Worm (Caenorhabditis elegans) whole organism, L1 larva: ENCODE data around the gene C04C11.1.

Experiments
- C16A3.4 ChIP-seq: fragments of 150-350 bp; optimal IDR thresholded peaks from 2 replicates; lab custom pipeline; 2014; ENCODE audit warnings: missing biosample characterization, missing genetic modification characterization
- C34B4.2 ChIP-seq: sonication (generic microtip); optimal IDR thresholded peaks from 2 replicates; lab custom pipeline; 2017; ENCODE audit warnings: mild to moderate bottlenecking, missing genetic modification characterization, missing compliant biosample characterization
- aha-1 ChIP-seq: fragments of 150-350 bp; optimal IDR thresholded peaks from 2 replicates; lab custom pipeline; 2014; ENCODE audit warnings: missing biosample characterization, missing genetic modification characterization
- alr-1 ChIP-seq: fragments of 200-800 bp; sonication (Bioruptor generic); optimal IDR thresholded peaks from 2 replicates; lab custom pipeline; 2018; ENCODE audit warnings: borderline replicate concordance, mild to moderate bottlenecking, missing genetic modification characterization, missing compliant biosample characterization
- ama-1 ChIP-seq: fragments of 150-350 bp; optimal IDR thresholded peaks from 2 replicates; lab custom pipeline; 2014
- blmp-1 ChIP-seq: fragments of 150-350 bp; optimal IDR thresholded peaks from 2 replicates; lab custom pipeline; 2014; ENCODE audit warnings: missing biosample characterization, missing genetic modification characterization
- ceh-63 ChIP-seq: fragments of 200-800 bp; sonication (Bioruptor generic); optimal IDR thresholded peaks from 2 replicates; lab custom pipeline; 2018; ENCODE audit warnings: mild to moderate bottlenecking, missing genetic modification characterization, missing compliant biosample characterization
- ceh-8 ChIP-seq: fragments of 200-800 bp; sonication (Bioruptor generic); optimal IDR thresholded peaks from 2 replicates; lab custom pipeline; 2018; ENCODE audit warnings: mild to moderate bottlenecking, missing genetic modification characterization, moderate library complexity, missing compliant biosample characterization
- ceh-82 ChIP-seq, 3 experiments: fragments of 150-350 bp in 1 of 3; sonication (generic microtip) in 2 of 3; optimal IDR thresholded peaks; 2 replicates each; lab custom pipeline; 2014 to 2017; ENCODE audit warnings: missing biosample characterization in 3 of 3, missing genetic modification characterization in 3 of 3
- ceh-90 ChIP-seq: sonication (generic microtip); optimal IDR thresholded peaks from 2 replicates; lab custom pipeline; 2016; ENCODE audit warnings: missing genetic modification characterization, missing compliant biosample characterization
- ces-1 ChIP-seq: fragments of 150-350 bp; optimal IDR thresholded peaks from 2 replicates; lab custom pipeline; 2014; ENCODE audit warnings: missing biosample characterization, missing genetic modification reagents, missing genetic modification characterization
- dpl-1 ChIP-seq, 3 experiments: fragments of 150-350 bp in 2 of 3; sonication (generic microtip) in 1 of 3; optimal IDR thresholded peaks; 2 replicates each; lab custom pipeline; 2014 to 2017; ENCODE audit warnings: missing biosample characterization in 3 of 3, missing genetic modification characterization in 3 of 3, missing genetic modification reagents in 3 of 3
- efl-1 ChIP-seq, 4 experiments: fragments of 150-350 bp; optimal IDR thresholded peaks in 3 of 4; peaks in 1 of 4; 1 replicate in 1 of 4; 2 replicates in 3 of 4; lab custom pipeline; 2014; ENCODE audit warnings: missing biosample characterization in 2 of 4, missing genetic modification characterization in 2 of 4, missing genetic modification reagents in 2 of 4
- egl-13 ChIP-seq: sonication (generic microtip); optimal IDR thresholded peaks from 2 replicates; lab custom pipeline; 2016; ENCODE audit warnings: missing genotype, missing genetic modification reagents, missing genetic modification characterization, missing compliant biosample characterization
- egl-27 ChIP-seq, 2 experiments: fragments of 150-350 bp in 1 of 2; sonication (generic microtip); optimal IDR thresholded peaks; 3 replicates each; lab custom pipeline; 2017 to 2018; ENCODE audit warnings: missing biosample characterization in 2 of 2, missing genetic modification characterization in 2 of 2, missing genetic modification reagents in 2 of 2
- elt-3 ChIP-seq, 6 experiments: fragments of 150-350 bp in 1 of 6; sonication (generic microtip); optimal IDR thresholded peaks; 2 replicates each; lab custom pipeline; 2017 to 2018; ENCODE audit warnings: missing biosample characterization in 6 of 6, missing genetic modification characterization in 6 of 6, inconsistent platforms in 1 of 6
- ets-5 ChIP-seq: fragments of 200-800 bp; sonication (Bioruptor generic); IDR thresholded peaks from 2 replicates; pipeline ENCODE4 v1.3.6; 2022; ENCODE audit warnings: missing genetic modification characterization, missing compliant biosample characterization
- fkh-4 ChIP-seq: sonication (generic microtip); optimal IDR thresholded peaks from 2 replicates; lab custom pipeline; 2016; ENCODE audit warnings: missing compliant biosample characterization, missing genetic modification characterization, borderline replicate concordance
- fos-1 ChIP-seq: fragments of 150-350 bp; optimal IDR thresholded peaks from 2 replicates; lab custom pipeline; 2014; ENCODE audit warnings: missing biosample characterization, missing genetic modification characterization
- hlh-17 ChIP-seq: fragments of 200-800 bp; sonication (Bioruptor generic); optimal IDR thresholded peaks from 2 replicates; lab custom pipeline; 2018; ENCODE audit warnings: missing genetic modification characterization, mild to moderate bottlenecking, missing compliant biosample characterization, moderate library complexity, borderline replicate concordance
- hlh-4 ChIP-seq: sonication (generic microtip); optimal IDR thresholded peaks from 2 replicates; lab custom pipeline; 2016; ENCODE audit warnings: mild to moderate bottlenecking, missing genetic modification characterization, missing compliant biosample characterization
- hpl-2 ChIP-seq: fragments of 150-350 bp; optimal IDR thresholded peaks from 2 replicates; lab custom pipeline; 2014; ENCODE audit warnings: missing biosample characterization, missing genetic modification reagents, missing genetic modification characterization
- irx-1 ChIP-seq: sonication (generic microtip); optimal IDR thresholded peaks from 2 replicates; lab custom pipeline; 2016; ENCODE audit warnings: missing genetic modification characterization, missing compliant biosample characterization
- isw-1 ChIP-seq: fragments of 200-800 bp; sonication (Bioruptor generic); IDR thresholded peaks from 2 replicates; pipeline ENCODE4 v1.3.6; 2022; ENCODE audit warnings: missing genetic modification characterization, missing compliant biosample characterization
- lin-13 ChIP-seq: fragments of 150-350 bp; optimal IDR thresholded peaks from 2 replicates; lab custom pipeline; 2014; ENCODE audit warnings: missing biosample characterization, missing genetic modification reagents, missing genetic modification characterization
- lin-14 ChIP-seq: fragments of 200-800 bp; sonication (Bioruptor generic); optimal IDR thresholded peaks from 2 replicates; lab custom pipeline; 2018; ENCODE audit warnings: mild to moderate bottlenecking, missing genetic modification characterization, moderate library complexity, missing compliant biosample characterization
- lin-35 ChIP-seq, 2 experiments: fragments of 150-350 bp; optimal IDR thresholded peaks; 2 replicates each; lab custom pipeline; 2014; ENCODE audit warnings: missing biosample characterization in 2 of 2, missing genetic modification characterization in 2 of 2, missing genetic modification reagents in 2 of 2
- lsy-2 ChIP-seq, 2 experiments: fragments of 150-350 bp; optimal IDR thresholded peaks; 2 replicates each; lab custom pipeline; 2014; ENCODE audit warnings: missing biosample characterization in 2 of 2, missing genetic modification characterization in 2 of 2
- nhr-11 ChIP-seq: fragments of 150-350 bp; optimal IDR thresholded peaks from 2 replicates; lab custom pipeline; 2014; ENCODE audit warnings: missing biosample characterization, missing genetic modification characterization
- nhr-19 ChIP-seq: fragments of 200-800 bp; sonication (Bioruptor generic); conservative IDR thresholded peaks from 2 replicates; pipeline ENCODE4 v1.3.6; 2022; ENCODE audit warnings: missing genetic modification characterization, missing compliant biosample characterization
- nhr-237 ChIP-seq: fragments of 150-350 bp; optimal IDR thresholded peaks from 2 replicates; lab custom pipeline; 2014; ENCODE audit warnings: missing biosample characterization, missing genetic modification characterization
- nhr-28 ChIP-seq: fragments of 150-350 bp; optimal IDR thresholded peaks from 2 replicates; lab custom pipeline; 2014; ENCODE audit warnings: missing biosample characterization, missing genetic modification characterization
- nhr-47 ChIP-seq: sonication (generic microtip); optimal IDR thresholded peaks from 2 replicates; lab custom pipeline; 2016; ENCODE audit warnings: mild to moderate bottlenecking, missing genetic modification characterization, moderate library complexity, missing compliant biosample characterization
- nhr-71 ChIP-seq: sonication (generic microtip); optimal IDR thresholded peaks from 2 replicates; lab custom pipeline; 2016; ENCODE audit warnings: mild to moderate bottlenecking, missing genetic modification characterization, moderate library complexity, missing compliant biosample characterization
- nhr-85 ChIP-seq: sonication (generic microtip); peaks from one replicate; lab custom pipeline; 2016; ENCODE audit warnings: missing genetic modification characterization, inconsistent platforms, missing compliant biosample characterization
- pag-3 ChIP-seq: sonication (generic microtip); optimal IDR thresholded peaks from 2 replicates; lab custom pipeline; 2017; ENCODE audit warnings: missing genetic modification characterization, mild to moderate bottlenecking, missing compliant biosample characterization, antibody characterized with exemption, borderline replicate concordance; ENCODE audit not compliant: insufficient read depth
- pqm-1 ChIP-seq: sonication (generic microtip); optimal IDR thresholded peaks from 3 replicates; lab custom pipeline; 2017; ENCODE audit warnings: missing biosample characterization, missing genetic modification characterization
- rnt-1 ChIP-seq: sonication (generic microtip); optimal IDR thresholded peaks from 2 replicates; lab custom pipeline; 2016; ENCODE audit warnings: mild to moderate bottlenecking, missing genetic modification characterization, moderate library complexity, missing compliant biosample characterization
- snpc-4 ChIP-seq: fragments of 150-350 bp; optimal IDR thresholded peaks from 2 replicates; lab custom pipeline; 2014; ENCODE audit warnings: missing biosample characterization, missing genetic modification characterization
- sup-37 ChIP-seq: fragments of 200-800 bp; sonication (Bioruptor generic); optimal IDR thresholded peaks from 2 replicates; lab custom pipeline; 2018; ENCODE audit warnings: mild to moderate bottlenecking, missing genetic modification characterization, missing compliant biosample characterization
- swsn-7 ChIP-seq: sonication (generic microtip); optimal IDR thresholded peaks from 2 replicates; lab custom pipeline; 2016; ENCODE audit warnings: missing genetic modification characterization, missing compliant biosample characterization
- unc-130 ChIP-seq: fragments of 150-350 bp; optimal IDR thresholded peaks from 2 replicates; lab custom pipeline; 2017; ENCODE audit warnings: missing biosample characterization, missing genetic modification characterization, inconsistent platforms
- unc-30 ChIP-seq: sonication (generic microtip); optimal IDR thresholded peaks from 2 replicates; lab custom pipeline; 2017; ENCODE audit warnings: missing biosample characterization, missing genetic modification characterization
- unc-86 ChIP-seq: sonication (generic microtip); optimal IDR thresholded peaks from 2 replicates; lab custom pipeline; 2016; ENCODE audit warnings: missing genetic modification characterization, missing compliant biosample characterization
- vab-15 ChIP-seq: sonication (generic microtip); optimal IDR thresholded peaks from 2 replicates; lab custom pipeline; 2017; ENCODE audit warnings: missing genotype, mild to moderate bottlenecking, missing genetic modification characterization, missing compliant biosample characterization
- xbp-1 ChIP-seq: sonication (generic microtip); optimal IDR thresholded peaks from 2 replicates; lab custom pipeline; 2016; ENCODE audit warnings: missing genetic modification characterization, missing compliant biosample characterization
- zip-4 ChIP-seq: fragments of 200-800 bp; sonication (Bioruptor generic); optimal IDR thresholded peaks from 2 replicates; lab custom pipeline; 2018; ENCODE audit warnings: mild to moderate bottlenecking, missing genetic modification characterization, moderate library complexity, missing compliant biosample characterization

Gene C04C11.1

ce11 chrX:14020290-14020689 lies at the start of gene C04C11.1:
Gene C04C11.1 (plus strand): TSS chrX:14020590.
- TF ChIP-seq unc-30 (tag; lab: Kevin White, UChicago) = no peak
- TF ChIP-seq ets-5 (GFP tag; lab: Robert Waterston, UW) = no peak
- TF ChIP-seq ceh-63 (GFP tag; lab: Kevin White, UChicago) = no peak
- TF ChIP-seq unc-130 (tag; lab: Kevin White, UChicago) = no peak
- no peak for TF ChIP-seq C16A3.4 (tag; lab: Kevin White, UChicago)
- no peak for TF ChIP-seq swsn-7
- TF ChIP-seq hpl-2 (GFP tag; lab: Kevin White, UChicago) = no peak
- no peak for TF ChIP-seq nhr-85 (tag; lab: Kevin White, UChicago)
- TF ChIP-seq lsy-2 (tag; optimal IDR thresholded peaks at IDR 0.05; lab: Kevin White, UChicago) = no peak
- no peak for TF ChIP-seq alr-1 (tag; lab: Kevin White, UChicago)
- TF ChIP-seq xbp-1 (tag; lab: Kevin White, UChicago) = no peak
- no peak for TF ChIP-seq isw-1
- TF ChIP-seq ceh-8 (GFP tag; lab: Kevin White, UChicago) = no peak
- TF ChIP-seq fkh-4 = no peak
- no peak for TF ChIP-seq pqm-1 (tag; lab: Kevin White, UChicago)

DNA sequence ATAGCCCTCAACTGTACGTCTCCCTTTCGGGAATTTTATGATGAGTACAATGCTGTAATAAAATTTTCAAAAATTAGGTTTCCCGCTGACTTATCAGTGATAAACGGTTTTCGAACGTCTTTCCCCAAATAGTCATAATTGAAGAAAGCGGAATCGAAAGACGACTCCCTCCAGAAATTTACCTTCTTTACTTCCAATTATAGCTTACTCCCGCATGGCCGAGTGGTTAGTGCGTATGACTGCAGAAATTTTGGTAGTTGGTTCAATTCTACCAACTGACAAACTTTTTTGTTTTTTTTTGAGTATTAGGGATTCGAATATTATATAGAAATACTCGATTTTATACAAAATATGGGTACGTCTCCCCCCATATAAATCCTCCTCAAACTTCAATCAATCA lies 47.3 kb upstream of the C04C11.1 start:
- TF ChIP-seq nhr-19 (GFP tag; lab: Robert Waterston, UW) = peak; percentile 29; the same call in 1 of the 2 replicates

DNA sequence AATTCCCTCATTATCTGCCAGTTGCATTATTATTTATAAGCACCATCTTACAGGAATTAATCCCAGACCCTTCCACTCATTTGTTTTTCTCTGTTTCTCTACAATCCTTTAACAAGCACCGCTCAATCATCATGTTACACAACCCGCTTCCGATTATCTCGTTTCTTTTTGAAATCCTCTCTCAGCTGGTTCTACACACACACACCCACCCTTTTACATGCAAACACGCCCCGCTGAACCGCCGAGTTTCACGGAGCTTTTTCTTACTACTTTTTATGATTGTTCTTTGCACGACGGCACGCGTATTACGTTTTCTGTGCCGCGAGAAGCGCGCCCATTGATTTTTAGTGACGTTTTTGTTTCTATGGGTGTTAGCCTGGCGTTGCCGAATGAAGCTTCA lies 46.6 kb upstream of the C04C11.1 start:
- TF ChIP-seq C34B4.2 (tag; lab: Kevin White, UChicago) (no peak), egl-27 (tag; optimal IDR thresholded peaks at IDR 0.05; lab: Kevin White, UChicago) (no peak), ama-1 (no peak), nhr-237 (tag; lab: Kevin White, UChicago) (no peak), unc-86 (tag; lab: Kevin White, UChicago) (peak; percentile 16), ceh-82 (tag; optimal IDR thresholded peaks at IDR 0.05; lab: Kevin White, UChicago) (peak in 1 of 3 experiments; percentile 61), hlh-17 (GFP tag; lab: Kevin White, UChicago) (no peak), unc-30 (tag; lab: Kevin White, UChicago) (no peak), hlh-4 (tag; lab: Kevin White, UChicago) (no peak), elt-3 (tag; optimal IDR thresholded peaks at IDR 0.05; lab: Kevin White, UChicago) (no peak), dpl-1 (GFP tag; optimal IDR thresholded peaks at IDR 0.05; lab: Kevin White, UChicago) (peak in 1 of 3 experiments; percentile 4), zip-4 (GFP tag; lab: Kevin White, UChicago) (no peak), egl-13 (tag; lab: Kevin White, UChicago) (peak; percentile 18), fos-1 (tag; lab: Kevin White, UChicago) (no peak), lin-35 (GFP tag; optimal IDR thresholded peaks at IDR 0.05; lab: Kevin White, UChicago) (peak in 1 of 2 experiments; percentile 42), nhr-28 (tag; lab: Kevin White, UChicago) (no peak), irx-1 (tag; lab: Kevin White, UChicago) (no peak), blmp-1 (tag; lab: Kevin White, UChicago) (no peak), nhr-11 (tag; lab: Kevin White, UChicago) (no peak), lin-13 (GFP tag; lab: Kevin White, UChicago) (peak; percentile 45), vab-15 (tag; lab: Kevin White, UChicago) (no peak), nhr-19 (GFP tag; lab: Robert Waterston, UW) (peak; percentile 83), pqm-1 (tag; lab: Kevin White, UChicago) (no peak), efl-1 (optimal IDR thresholded peaks at IDR 0.05; lab: Kevin White, UChicago) (no peak), efl-1 (GFP tag; optimal IDR thresholded peaks at IDR 0.05 in 1 of 2; lab: Kevin White, UChicago) (no peak), ceh-8 (GFP tag; lab: Kevin White, UChicago) (no peak), C16A3.4 (tag; lab: Kevin White, UChicago) (peak; percentile 5), nhr-71 (tag; lab: Kevin White, UChicago) (peak; percentile 80), snpc-4 (tag; lab: Kevin White, UChicago) (no peak), ets-5 (GFP tag; lab: Robert Waterston, UW) (no peak), swsn-7 (peak; percentile 58), ces-1 (GFP tag; lab: Kevin White, UChicago) (no peak), lin-14 (GFP tag; lab: Kevin White, UChicago) (peak; percentile 91), ceh-63 (GFP tag; lab: Kevin White, UChicago) (no peak), pag-3 (tag; lab: Kevin White, UChicago) (no peak), hpl-2 (GFP tag; lab: Kevin White, UChicago) (no peak), xbp-1 (tag; lab: Kevin White, UChicago) (peak; percentile 28), sup-37 (GFP tag; lab: Kevin White, UChicago) (no peak), aha-1 (tag; lab: Kevin White, UChicago) (no peak), nhr-47 (peak; percentile 63), ceh-90 (no peak), rnt-1 (tag; lab: Kevin White, UChicago) (peak; percentile 74)
